Fruit fly (Drosophila melanogaster) whole organism, prepupa: ENCODE results near the gene Fancd2.

Source experiments
- Blimp-1 ChIP-seq: fragments of 200-800 bp; sonication (Bioruptor generic); optimal IDR thresholded peaks from 3 replicates; lab custom pipeline; 2017; ENCODE audit warnings: missing biosample characterization, missing genetic modification characterization, mild to moderate bottlenecking, moderate library complexity, missing genetic modification reagents
- CG10631 ChIP-seq: fragments of 200-800 bp; sonication (Bioruptor generic); optimal IDR thresholded peaks from 2 replicates; lab custom pipeline; 2016; ENCODE audit warnings: missing biosample characterization, missing genetic modification characterization
- CG10669 ChIP-seq: fragments of 200-800 bp; sonication (Bioruptor generic); optimal IDR thresholded peaks from 3 replicates; lab custom pipeline; 2018; ENCODE audit warnings: missing biosample characterization, mild to moderate bottlenecking, missing genetic modification characterization, moderate library complexity
- CG11294 ChIP-seq: fragments of 200-800 bp; sonication (Bioruptor generic); IDR thresholded peaks from 2 replicates; pipeline ENCODE4 v1.3.6; 2022; ENCODE audit warnings: missing biosample characterization, missing genetic modification characterization
- CG11762 ChIP-seq: fragments of 200-800 bp; sonication (Bioruptor generic); optimal IDR thresholded peaks from 3 replicates; lab custom pipeline; 2016; ENCODE audit warnings: missing biosample characterization, missing genetic modification characterization; ENCODE audit not compliant: insufficient read depth
- CG15336 ChIP-seq: fragments of 200-800 bp; sonication (Bioruptor generic); IDR thresholded peaks from 2 replicates; pipeline ENCODE4 v1.3.6; 2022; ENCODE audit warnings: missing biosample characterization, missing genetic modification characterization
- CG16779 ChIP-seq: fragments of 200-800 bp; sonication (Bioruptor generic); optimal IDR thresholded peaks from 3 replicates; lab custom pipeline; 2017; ENCODE audit warnings: missing biosample characterization, mild to moderate bottlenecking, missing genetic modification characterization
- CG31627 ChIP-seq: fragments of 200-800 bp; sonication (Bioruptor generic); optimal IDR thresholded peaks from 3 replicates; lab custom pipeline; 2016; ENCODE audit warnings: missing biosample characterization, missing genetic modification characterization
- CG32006 ChIP-seq: fragments of 200-800 bp; sonication (Bioruptor generic); optimal IDR thresholded peaks from 3 replicates; lab custom pipeline; 2017; ENCODE audit warnings: missing biosample characterization, mild to moderate bottlenecking, missing genetic modification characterization
- CG34406 ChIP-seq: fragments of 200-800 bp; sonication (Bioruptor generic); optimal IDR thresholded peaks from 3 replicates; lab custom pipeline; 2016; ENCODE audit warnings: missing biosample characterization, missing genetic modification characterization
- CG3919 ChIP-seq: fragments of 200-800 bp; sonication (Bioruptor generic); optimal IDR thresholded peaks from 3 replicates; lab custom pipeline; 2016; ENCODE audit warnings: missing biosample characterization, missing genetic modification characterization
- CG4318 ChIP-seq: fragments of 200-800 bp; sonication (Bioruptor generic); optimal IDR thresholded peaks from 3 replicates; lab custom pipeline; 2017; ENCODE audit warnings: missing biosample characterization, mild to moderate bottlenecking, missing genetic modification characterization
- CG6163 ChIP-seq: fragments of 200-800 bp; sonication (Bioruptor generic); IDR thresholded peaks from 3 replicates; pipeline ENCODE4 v1.3.6; 2022; ENCODE audit warnings: missing biosample characterization, missing genetic modification characterization
- CG6276 ChIP-seq: fragments of 200-800 bp; sonication (Bioruptor generic); optimal IDR thresholded peaks from 2 replicates; lab custom pipeline; 2017; ENCODE audit warnings: missing biosample characterization, mild to moderate bottlenecking, missing genetic modification characterization
- CG6792 ChIP-seq: fragments of 200-800 bp; sonication (Bioruptor generic); optimal IDR thresholded peaks from 3 replicates; lab custom pipeline; 2016; ENCODE audit warnings: missing biosample characterization, missing genetic modification characterization
- CG6808 ChIP-seq: fragments of 200-800 bp; sonication (Bioruptor generic); optimal IDR thresholded peaks from 3 replicates; lab custom pipeline; 2017; ENCODE audit warnings: missing biosample characterization, missing genetic modification characterization, mild to moderate bottlenecking, moderate library complexity, missing genetic modification reagents
- CG6854 ChIP-seq: fragments of 200-800 bp; sonication (Bioruptor generic); optimal IDR thresholded peaks from 2 replicates; lab custom pipeline; 2017; ENCODE audit warnings: missing biosample characterization, mild to moderate bottlenecking, missing genetic modification characterization
- CG8119 ChIP-seq: fragments of 200-800 bp; sonication (Bioruptor generic); IDR thresholded peaks from 3 replicates; pipeline ENCODE4 v1.3.6; 2022; ENCODE audit warnings: missing biosample characterization, missing genetic modification characterization
- CG8319 ChIP-seq: fragments of 200-800 bp; sonication (Bioruptor generic); optimal IDR thresholded peaks from 3 replicates; lab custom pipeline; 2016; ENCODE audit warnings: missing biosample characterization, missing genetic modification characterization
- CG9139 ChIP-seq: fragments of 200-800 bp; sonication (Bioruptor generic); optimal IDR thresholded peaks from 3 replicates; lab custom pipeline; 2017; ENCODE audit warnings: missing biosample characterization, mild to moderate bottlenecking, missing genetic modification characterization
- Eip75B ChIP-seq: fragments of 200-800 bp; sonication (Bioruptor generic); optimal IDR thresholded peaks from 3 replicates; lab custom pipeline; 2016; ENCODE audit warnings: missing biosample characterization, missing genetic modification characterization
- Eip78C ChIP-seq: fragments of 200-800 bp; sonication (Bioruptor generic); peaks from one replicate; lab custom pipeline; 2016; ENCODE audit warnings: missing biosample characterization, missing genetic modification characterization
- Eip93F ChIP-seq: fragments of 200-800 bp; sonication (Bioruptor generic); optimal IDR thresholded peaks from 2 replicates; lab custom pipeline; 2016; ENCODE audit warnings: missing biosample characterization, mild to moderate bottlenecking, missing genetic modification characterization
- Ets96B ChIP-seq: fragments of 200-800 bp; optimal IDR thresholded peaks from 2 replicates; lab custom pipeline; 2019; ENCODE audit warnings: missing biosample characterization, mild to moderate bottlenecking, missing genetic modification characterization, moderate library complexity
- Gug ChIP-seq: fragments of 200-800 bp; sonication (Bioruptor generic); IDR thresholded peaks from 2 replicates; pipeline ENCODE4 v1.3.6; 2022; ENCODE audit warnings: missing biosample characterization, missing genetic modification characterization
- Hr38 ChIP-seq: sonication (Bioruptor generic); optimal IDR thresholded peaks from 2 replicates; lab custom pipeline; 2016; ENCODE audit warnings: missing biosample characterization, missing genetic modification characterization
- Hr39 ChIP-seq: fragments of 200-800 bp; sonication (Bioruptor generic); optimal IDR thresholded peaks from 2 replicates; lab custom pipeline; 2016; ENCODE audit warnings: missing biosample characterization, missing genetic modification characterization
- Hr4 ChIP-seq: fragments of 200-800 bp; sonication (Bioruptor generic); optimal IDR thresholded peaks from 3 replicates; lab custom pipeline; 2016; ENCODE audit warnings: missing biosample characterization, missing genetic modification characterization
- Lpt ChIP-seq: fragments of 200-800 bp; sonication (Bioruptor generic); optimal IDR thresholded peaks from 3 replicates; lab custom pipeline; 2016; ENCODE audit warnings: missing biosample characterization, missing genetic modification characterization
- Met ChIP-seq: fragments of 200-800 bp; sonication (Bioruptor generic); optimal IDR thresholded peaks from 3 replicates; lab custom pipeline; 2016; ENCODE audit warnings: missing biosample characterization, missing genetic modification characterization
- OdsH ChIP-seq: fragments of 200-800 bp; sonication (Bioruptor generic); optimal IDR thresholded peaks from 3 replicates; lab custom pipeline; 2016; ENCODE audit warnings: missing biosample characterization, missing genetic modification characterization
- Smox ChIP-seq: fragments of 200-800 bp; sonication (Bioruptor generic); optimal IDR thresholded peaks from 3 replicates; lab custom pipeline; 2016; ENCODE audit warnings: missing biosample characterization, missing genetic modification characterization
- Sox102F ChIP-seq: fragments of 200-800 bp; sonication (Bioruptor generic); optimal IDR thresholded peaks from 2 replicates; lab custom pipeline; 2016; ENCODE audit warnings: missing biosample characterization, mild to moderate bottlenecking, missing genetic modification characterization
- Sox15 ChIP-seq: fragments of 200-800 bp; sonication (Bioruptor generic); optimal IDR thresholded peaks from 3 replicates; lab custom pipeline; 2016; ENCODE audit warnings: missing biosample characterization, missing genetic modification characterization
- acj6 ChIP-seq: fragments of 200-800 bp; sonication (Bioruptor generic); optimal IDR thresholded peaks from 3 replicates; lab custom pipeline; 2016; ENCODE audit warnings: missing biosample characterization, missing genetic modification characterization
- dac ChIP-seq: fragments of 200-800 bp; sonication (Bioruptor generic); optimal IDR thresholded peaks from 2 replicates; lab custom pipeline; 2017; ENCODE audit warnings: missing biosample characterization, mild to moderate bottlenecking, missing genetic modification characterization
- dsx ChIP-seq: fragments of 200-800 bp; optimal IDR thresholded peaks from 3 replicates; lab custom pipeline; 2019; ENCODE audit warnings: missing biosample characterization, mild to moderate bottlenecking, missing genetic modification characterization, moderate library complexity; ENCODE audit not compliant: poor library complexity, severe bottlenecking
- eg ChIP-seq: fragments of 200-800 bp; sonication (Bioruptor generic); IDR thresholded peaks from 3 replicates; pipeline ENCODE4 v1.3.6; 2022; ENCODE audit warnings: missing biosample characterization, missing genetic modification characterization
- fd59A ChIP-seq: fragments of 200-800 bp; sonication (Bioruptor generic); optimal IDR thresholded peaks from 2 replicates; lab custom pipeline; 2017; ENCODE audit warnings: missing biosample characterization, mild to moderate bottlenecking, missing genetic modification characterization, missing genetic modification reagents
- fd85E ChIP-seq: fragments of 200-800 bp; sonication (Bioruptor generic); optimal IDR thresholded peaks from 3 replicates; lab custom pipeline; 2016; ENCODE audit warnings: missing biosample characterization, missing genetic modification characterization
- fkh ChIP-seq: fragments of 200-800 bp; sonication (Bioruptor generic); optimal IDR thresholded peaks from 3 replicates; lab custom pipeline; 2017; ENCODE audit warnings: missing biosample characterization, mild to moderate bottlenecking, missing genetic modification characterization, moderate library complexity
- lz ChIP-seq: fragments of 200-800 bp; sonication (Bioruptor generic); optimal IDR thresholded peaks from 3 replicates; lab custom pipeline; 2016; ENCODE audit warnings: missing biosample characterization, missing genetic modification characterization
- net ChIP-seq: fragments of 200-800 bp; sonication (Bioruptor generic); optimal IDR thresholded peaks from 3 replicates; lab custom pipeline; 2016; ENCODE audit warnings: missing biosample characterization, missing genetic modification characterization
- pdm3 ChIP-seq: fragments of 200-800 bp; sonication (Bioruptor generic); optimal IDR thresholded peaks from 3 replicates; lab custom pipeline; 2016; ENCODE audit warnings: missing biosample characterization, missing genetic modification characterization
- salr ChIP-seq, 2 experiments: fragments of 200-800 bp; sonication (Bioruptor generic); optimal IDR thresholded peaks; 3 replicates each; lab custom pipeline; 2016 to 2018; ENCODE audit warnings: missing biosample characterization in 2 of 2, missing genetic modification characterization in 2 of 2, mild to moderate bottlenecking in 1 of 2
- spab ChIP-seq: fragments of 200-800 bp; sonication (Bioruptor generic); optimal IDR thresholded peaks from 2 replicates; lab custom pipeline; 2017; ENCODE audit warnings: missing biosample characterization, mild to moderate bottlenecking, missing genetic modification characterization, missing genetic modification reagents
- svp ChIP-seq: fragments of 200-800 bp; sonication (Bioruptor generic); peaks from one replicate; lab custom pipeline; 2016; ENCODE audit warnings: missing biosample characterization, missing genetic modification characterization
- topi ChIP-seq: fragments of 200-800 bp; sonication (Bioruptor generic); optimal IDR thresholded peaks from 3 replicates; lab custom pipeline; 2016; ENCODE audit warnings: missing biosample characterization, missing genetic modification characterization
- vri ChIP-seq: fragments of 200-800 bp; sonication (Bioruptor generic); optimal IDR thresholded peaks from 3 replicates; lab custom pipeline; 2016; ENCODE audit warnings: missing biosample characterization, mild to moderate bottlenecking, missing genetic modification characterization

Gene Fancd2

dm6 chr3R:20782655-20783105 lies 33.3 kb downstream of the Fancd2 start (continued):
- TF ChIP-seq Eip93F (GFP tag; lab: Kevin White, UChicago) (peak; percentile 84), CG10631 (GFP tag; lab: Kevin White, UChicago) (no peak), CG15336 (peak; percentile 82), CG9139 (GFP tag; lab: Kevin White, UChicago) (peak; percentile 29), OdsH (GFP tag; lab: Kevin White, UChicago) (no peak), Hr38 (no peak), Ets96B (peak; percentile 21), lz (no peak), topi (GFP tag; lab: Kevin White, UChicago) (peak; percentile 11), Met (GFP tag; lab: Kevin White, UChicago) (no peak), fkh (GFP tag; lab: Kevin White, UChicago) (no peak), Sox102F (peak; percentile 43), spab (GFP tag; lab: Kevin White, UChicago) (no peak), Blimp-1 (GFP tag; lab: Kevin White, UChicago) (no peak), Eip78C (GFP tag; lab: Kevin White, UChicago) (peak; percentile 44), acj6 (no peak), CG16779 (peak; percentile 59), CG10669 (no peak), net (GFP tag; lab: Kevin White, UChicago) (no peak), fd59A (GFP tag; lab: Kevin White, UChicago) (no peak), CG6808 (no peak), Smox (GFP tag; lab: Kevin White, UChicago) (no peak), Hr4 (GFP tag; lab: Kevin White, UChicago) (no peak), salr (GFP tag; optimal IDR thresholded peaks at IDR 0.05; lab: Kevin White, UChicago) (no peak)
- TF ChIP-seq, all 60 proteins: peak for 20

- TF ChIP-seq Hr39 (GFP tag; lab: Kevin White, UChicago) (peak; percentile 77), CG15336 (peak; percentile 81), vri (peak; percentile 27), Eip75B (GFP tag; lab: Kevin White, UChicago) (peak; percentile 80), svp (GFP tag; lab: Kevin White, UChicago) (peak; percentile 70), CG6792 (GFP tag; lab: Kevin White, UChicago) (peak; percentile 86), Smox (GFP tag; lab: Kevin White, UChicago) (peak; percentile 68), spab (GFP tag; lab: Kevin White, UChicago) (peak; percentile 91), OdsH (GFP tag; lab: Kevin White, UChicago) (peak; percentile 92), dsx (GFP tag; lab: Kevin White, UChicago) (peak; percentile 89), topi (GFP tag; lab: Kevin White, UChicago) (peak; percentile 75), Lpt (peak; percentile 84), CG6276 (GFP tag; lab: Kevin White, UChicago) (peak; percentile 82), Met (GFP tag; lab: Kevin White, UChicago) (peak; percentile 74), CG11762 (GFP tag; lab: Kevin White, UChicago) (peak; percentile 79), Sox102F (peak; percentile 64), CG32006 (GFP tag; lab: Kevin White, UChicago) (peak; percentile 94), CG3919 (GFP tag; lab: Kevin White, UChicago) (peak; percentile 88), salr (GFP tag; optimal IDR thresholded peaks at IDR 0.05; lab: Kevin White, UChicago) (peak; percentile 81 to 92), Gug (GFP tag; lab: Robert Waterston, UW) (peak; percentile 85), CG11294 (peak; percentile 75), pdm3 (GFP tag; lab: Kevin White, UChicago) (peak; percentile 79), dac (GFP tag; lab: Kevin White, UChicago) (peak; percentile 67), CG6854 (GFP tag; lab: Kevin White, UChicago) (peak; percentile 29), CG4318 (peak; percentile 84), CG9139 (GFP tag; lab: Kevin White, UChicago) (peak; percentile 79), eg (GFP tag; lab: Robert Waterston, UW) (peak; percentile 88), CG8319 (GFP tag; lab: Kevin White, UChicago) (peak; percentile 78), Sox15 (GFP tag; lab: Kevin White, UChicago) (peak; percentile 75), CG8119 (GFP tag; lab: Robert Waterston, UW) (peak; percentile 80), CG34406 (GFP tag; lab: Kevin White, UChicago) (peak; percentile 87), CG6163 (GFP tag; lab: Robert Waterston, UW) (peak; percentile 88), CG10631 (GFP tag; lab: Kevin White, UChicago) (peak; percentile 96), fd85E (GFP tag; lab: Kevin White, UChicago) (no peak), CG31627 (GFP tag; lab: Kevin White, UChicago) (peak; percentile 78), lz (peak; percentile 82)
These were observed 33.8 kb downstream of the Fancd2 start for dm6 chr3R:20782104-20782654.
